Fruit fly (Drosophila melanogaster) whole organism, prepupa: Measurements from ENCODE around the gene CG14442.

Experiments used
- CG11762 ChIP-seq: fragments of 200-800 bp; sonication (Bioruptor generic); optimal IDR thresholded peaks from 3 replicates; lab custom pipeline; 2016; ENCODE audit warnings: missing biosample characterization, missing genetic modification characterization; ENCODE audit not compliant: insufficient read depth
- CG15336 ChIP-seq: fragments of 200-800 bp; sonication (Bioruptor generic); IDR thresholded peaks from 2 replicates; pipeline ENCODE4 v1.3.6; 2022; ENCODE audit warnings: missing biosample characterization, missing genetic modification characterization
- CG16779 ChIP-seq: fragments of 200-800 bp; sonication (Bioruptor generic); optimal IDR thresholded peaks from 3 replicates; lab custom pipeline; 2017; ENCODE audit warnings: missing biosample characterization, mild to moderate bottlenecking, missing genetic modification characterization
- CG3032 ChIP-seq: fragments of 200-800 bp; optimal IDR thresholded peaks from 2 replicates; lab custom pipeline; 2019; ENCODE audit warnings: missing biosample characterization, mild to moderate bottlenecking, missing genetic modification characterization, moderate library complexity
- CG31627 ChIP-seq: fragments of 200-800 bp; sonication (Bioruptor generic); optimal IDR thresholded peaks from 3 replicates; lab custom pipeline; 2016; ENCODE audit warnings: missing biosample characterization, missing genetic modification characterization
- CG34406 ChIP-seq: fragments of 200-800 bp; sonication (Bioruptor generic); optimal IDR thresholded peaks from 3 replicates; lab custom pipeline; 2016; ENCODE audit warnings: missing biosample characterization, missing genetic modification characterization
- CG6163 ChIP-seq: fragments of 200-800 bp; sonication (Bioruptor generic); IDR thresholded peaks from 3 replicates; pipeline ENCODE4 v1.3.6; 2022; ENCODE audit warnings: missing biosample characterization, missing genetic modification characterization
- CG6276 ChIP-seq: fragments of 200-800 bp; sonication (Bioruptor generic); optimal IDR thresholded peaks from 2 replicates; lab custom pipeline; 2017; ENCODE audit warnings: missing biosample characterization, mild to moderate bottlenecking, missing genetic modification characterization
- CG6792 ChIP-seq: fragments of 200-800 bp; sonication (Bioruptor generic); optimal IDR thresholded peaks from 3 replicates; lab custom pipeline; 2016; ENCODE audit warnings: missing biosample characterization, missing genetic modification characterization
- CG6808 ChIP-seq: fragments of 200-800 bp; sonication (Bioruptor generic); optimal IDR thresholded peaks from 3 replicates; lab custom pipeline; 2017; ENCODE audit warnings: missing biosample characterization, missing genetic modification characterization, mild to moderate bottlenecking, moderate library complexity, missing genetic modification reagents
- CG7368 ChIP-seq: fragments of 200-800 bp; sonication (Bioruptor generic); optimal IDR thresholded peaks from 3 replicates; lab custom pipeline; 2016; ENCODE audit warnings: missing biosample characterization, missing genetic modification characterization
- CG8632 ChIP-seq: fragments of 200-800 bp; sonication (Bioruptor generic); optimal IDR thresholded peaks from 3 replicates; lab custom pipeline; 2016; ENCODE audit warnings: missing biosample characterization, missing genetic modification characterization
- CG9139 ChIP-seq: fragments of 200-800 bp; sonication (Bioruptor generic); optimal IDR thresholded peaks from 3 replicates; lab custom pipeline; 2017; ENCODE audit warnings: missing biosample characterization, mild to moderate bottlenecking, missing genetic modification characterization
- Eip75B ChIP-seq: fragments of 200-800 bp; sonication (Bioruptor generic); optimal IDR thresholded peaks from 3 replicates; lab custom pipeline; 2016; ENCODE audit warnings: missing biosample characterization, missing genetic modification characterization
- Eip78C ChIP-seq: fragments of 200-800 bp; sonication (Bioruptor generic); peaks from one replicate; lab custom pipeline; 2016; ENCODE audit warnings: missing biosample characterization, missing genetic modification characterization
- Ets21C ChIP-seq: fragments of 200-800 bp; sonication (Bioruptor generic); optimal IDR thresholded peaks from 3 replicates; lab custom pipeline; 2016; ENCODE audit warnings: missing biosample characterization, missing genetic modification characterization
- Ets96B ChIP-seq: fragments of 200-800 bp; optimal IDR thresholded peaks from 2 replicates; lab custom pipeline; 2019; ENCODE audit warnings: missing biosample characterization, mild to moderate bottlenecking, missing genetic modification characterization, moderate library complexity
- Gug ChIP-seq: fragments of 200-800 bp; sonication (Bioruptor generic); IDR thresholded peaks from 2 replicates; pipeline ENCODE4 v1.3.6; 2022; ENCODE audit warnings: missing biosample characterization, missing genetic modification characterization
- Hr38 ChIP-seq: sonication (Bioruptor generic); optimal IDR thresholded peaks from 2 replicates; lab custom pipeline; 2016; ENCODE audit warnings: missing biosample characterization, missing genetic modification characterization
- Hr4 ChIP-seq: fragments of 200-800 bp; sonication (Bioruptor generic); optimal IDR thresholded peaks from 3 replicates; lab custom pipeline; 2016; ENCODE audit warnings: missing biosample characterization, missing genetic modification characterization
- Lpt ChIP-seq: fragments of 200-800 bp; sonication (Bioruptor generic); optimal IDR thresholded peaks from 3 replicates; lab custom pipeline; 2016; ENCODE audit warnings: missing biosample characterization, missing genetic modification characterization
- OdsH ChIP-seq: fragments of 200-800 bp; sonication (Bioruptor generic); optimal IDR thresholded peaks from 3 replicates; lab custom pipeline; 2016; ENCODE audit warnings: missing biosample characterization, missing genetic modification characterization
- Smox ChIP-seq: fragments of 200-800 bp; sonication (Bioruptor generic); optimal IDR thresholded peaks from 3 replicates; lab custom pipeline; 2016; ENCODE audit warnings: missing biosample characterization, missing genetic modification characterization
- Sox15 ChIP-seq: fragments of 200-800 bp; sonication (Bioruptor generic); optimal IDR thresholded peaks from 3 replicates; lab custom pipeline; 2016; ENCODE audit warnings: missing biosample characterization, missing genetic modification characterization
- dsx ChIP-seq: fragments of 200-800 bp; optimal IDR thresholded peaks from 3 replicates; lab custom pipeline; 2019; ENCODE audit warnings: missing biosample characterization, mild to moderate bottlenecking, missing genetic modification characterization, moderate library complexity; ENCODE audit not compliant: poor library complexity, severe bottlenecking
- eg ChIP-seq: fragments of 200-800 bp; sonication (Bioruptor generic); IDR thresholded peaks from 3 replicates; pipeline ENCODE4 v1.3.6; 2022; ENCODE audit warnings: missing biosample characterization, missing genetic modification characterization
- fd59A ChIP-seq: fragments of 200-800 bp; sonication (Bioruptor generic); optimal IDR thresholded peaks from 2 replicates; lab custom pipeline; 2017; ENCODE audit warnings: missing biosample characterization, mild to moderate bottlenecking, missing genetic modification characterization, missing genetic modification reagents
- fkh ChIP-seq: fragments of 200-800 bp; sonication (Bioruptor generic); optimal IDR thresholded peaks from 3 replicates; lab custom pipeline; 2017; ENCODE audit warnings: missing biosample characterization, mild to moderate bottlenecking, missing genetic modification characterization, moderate library complexity
- net ChIP-seq: fragments of 200-800 bp; sonication (Bioruptor generic); optimal IDR thresholded peaks from 3 replicates; lab custom pipeline; 2016; ENCODE audit warnings: missing biosample characterization, missing genetic modification characterization
- pdm3 ChIP-seq: fragments of 200-800 bp; sonication (Bioruptor generic); optimal IDR thresholded peaks from 3 replicates; lab custom pipeline; 2016; ENCODE audit warnings: missing biosample characterization, missing genetic modification characterization
- salr ChIP-seq, 2 experiments: fragments of 200-800 bp; sonication (Bioruptor generic); optimal IDR thresholded peaks; 3 replicates each; lab custom pipeline; 2016 to 2018; ENCODE audit warnings: missing biosample characterization in 2 of 2, missing genetic modification characterization in 2 of 2, mild to moderate bottlenecking in 1 of 2
- ss ChIP-seq, 2 experiments: fragments of 200-800 bp; sonication (Bioruptor generic); optimal IDR thresholded peaks; 2 replicates in 1 of 2; 3 replicates in 1 of 2; lab custom pipeline; 2017 to 2018; ENCODE audit warnings: mild to moderate bottlenecking in 2 of 2, missing biosample characterization in 2 of 2, missing genetic modification characterization in 2 of 2, moderate library complexity in 1 of 2
- svp ChIP-seq: fragments of 200-800 bp; sonication (Bioruptor generic); peaks from one replicate; lab custom pipeline; 2016; ENCODE audit warnings: missing biosample characterization, missing genetic modification characterization
- topi ChIP-seq: fragments of 200-800 bp; sonication (Bioruptor generic); optimal IDR thresholded peaks from 3 replicates; lab custom pipeline; 2016; ENCODE audit warnings: missing biosample characterization, missing genetic modification characterization
- vri ChIP-seq: fragments of 200-800 bp; sonication (Bioruptor generic); optimal IDR thresholded peaks from 3 replicates; lab custom pipeline; 2016; ENCODE audit warnings: missing biosample characterization, mild to moderate bottlenecking, missing genetic modification characterization

Gene CG14442

DNA sequence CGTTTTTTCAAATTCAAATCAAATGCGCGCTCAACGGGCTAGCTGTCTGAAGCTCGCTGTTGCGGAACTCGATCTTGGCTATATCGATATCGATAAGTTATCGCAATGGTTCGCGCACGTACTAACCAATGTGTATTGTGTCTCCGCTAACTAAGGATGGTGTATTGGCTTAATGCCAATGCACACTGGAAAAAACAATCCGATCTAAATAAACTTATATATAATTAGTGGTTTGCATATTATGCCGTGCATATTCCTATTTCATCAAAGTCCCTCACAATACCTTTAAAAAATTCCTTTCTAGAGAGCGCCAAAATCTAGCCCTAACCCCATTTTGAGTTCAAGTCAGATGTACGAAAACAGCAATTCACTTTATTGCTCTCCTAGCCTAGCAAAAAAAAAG, 46.4 kb upstream of the CG14442 start (continued):
- TF ChIP-seq CG3032 (peak; percentile 40), Sox15 (GFP tag; lab: Kevin White, UChicago) (no peak), CG34406 (GFP tag; lab: Kevin White, UChicago) (peak; percentile 6), CG8632 (GFP tag; lab: Kevin White, UChicago) (peak; percentile 23), CG6808 (GFP tag; lab: Kevin White, UChicago) (no peak), Eip75B (GFP tag; lab: Kevin White, UChicago) (peak; percentile 55), OdsH (GFP tag; lab: Kevin White, UChicago) (peak; percentile 11), CG7368 (no peak), svp (peak; percentile 76), Ets21C (GFP tag; lab: Kevin White, UChicago) (no peak), Hr38 (GFP tag; lab: Kevin White, UChicago) (no peak), Ets96B (tag; lab: Kevin White, UChicago) (peak; percentile 23), fkh (no peak), Eip78C (GFP tag; lab: Kevin White, UChicago) (peak; percentile 77), CG11762 (GFP tag; lab: Kevin White, UChicago) (peak; percentile 8), CG16779 (tag; lab: Kevin White, UChicago) (no peak), CG15336 (GFP tag; lab: Robert Waterston, UW) (peak; percentile 70), CG6276 (GFP tag; lab: Kevin White, UChicago) (no peak), CG31627 (peak; percentile 33), topi (peak; percentile 38), fd59A (no peak), CG6163 (GFP tag; lab: Robert Waterston, UW) (peak; percentile 60; the same call in 2 of the 3 replicates), Hr4 (peak; percentile 49), Gug (GFP tag; lab: Robert Waterston, UW) (peak; percentile 39; the same call in 1 of the 2 replicates), dsx (GFP tag; lab: Kevin White, UChicago) (no peak), Smox (GFP tag; lab: Kevin White, UChicago) (peak; percentile 40), salr (GFP tag; optimal IDR thresholded peaks at IDR 0.05; lab: Kevin White, UChicago) (no peak), pdm3 (GFP tag; lab: Kevin White, UChicago) (peak; percentile 38)

DNA sequence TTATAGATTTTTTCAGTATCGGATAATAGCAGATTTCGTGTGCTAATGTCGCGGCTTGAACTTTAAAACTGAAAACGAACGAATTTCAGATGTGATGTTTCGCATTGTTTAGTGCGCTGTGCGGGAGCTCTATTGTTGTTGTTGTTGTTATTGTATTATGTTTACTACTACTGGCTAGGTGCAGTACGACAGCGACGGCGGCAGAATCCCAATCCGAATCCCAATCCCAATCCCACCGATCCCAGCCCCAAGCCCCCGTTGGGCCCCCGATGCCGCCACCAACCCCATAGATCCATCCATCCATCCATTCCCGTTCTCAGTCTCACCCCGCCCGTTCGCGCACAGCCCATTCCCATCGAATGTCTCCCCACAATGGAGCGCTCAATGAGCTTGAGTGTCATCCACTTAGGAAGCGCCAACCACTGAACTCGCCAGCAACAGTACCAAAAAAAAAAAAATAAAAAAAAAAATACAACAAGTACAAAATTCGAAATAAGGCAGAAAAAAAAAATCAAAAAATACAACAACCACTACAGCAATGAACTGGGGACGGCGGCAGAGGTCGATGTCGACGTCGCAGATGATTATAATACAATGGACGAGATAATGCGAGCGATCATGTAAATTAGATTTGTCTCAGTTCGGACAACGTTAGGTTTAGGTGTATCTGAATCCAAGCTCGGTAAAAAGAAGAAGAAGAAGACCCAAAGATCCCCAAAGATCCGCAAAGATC, 45.3 kb upstream of the CG14442 start, which contains the start of gene CG3168:
Gene CG3168 (minus strand): TSS at position 51 of the 733 bp plus-strand sequence.
- TF ChIP-seq svp (peak; percentile 87), ss (GFP tag; optimal IDR thresholded peaks at IDR 0.05; lab: Kevin White, UChicago) (peak in 1 of 2 experiments; percentile 16), fd59A (no peak), dsx (GFP tag; lab: Kevin White, UChicago) (no peak), pdm3 (GFP tag; lab: Kevin White, UChicago) (no peak), Lpt (GFP tag; lab: Kevin White, UChicago) (no peak), Eip75B (GFP tag; lab: Kevin White, UChicago) (no peak), CG6792 (GFP tag; lab: Kevin White, UChicago) (no peak), CG9139 (GFP tag; lab: Kevin White, UChicago) (no peak)

DNA sequence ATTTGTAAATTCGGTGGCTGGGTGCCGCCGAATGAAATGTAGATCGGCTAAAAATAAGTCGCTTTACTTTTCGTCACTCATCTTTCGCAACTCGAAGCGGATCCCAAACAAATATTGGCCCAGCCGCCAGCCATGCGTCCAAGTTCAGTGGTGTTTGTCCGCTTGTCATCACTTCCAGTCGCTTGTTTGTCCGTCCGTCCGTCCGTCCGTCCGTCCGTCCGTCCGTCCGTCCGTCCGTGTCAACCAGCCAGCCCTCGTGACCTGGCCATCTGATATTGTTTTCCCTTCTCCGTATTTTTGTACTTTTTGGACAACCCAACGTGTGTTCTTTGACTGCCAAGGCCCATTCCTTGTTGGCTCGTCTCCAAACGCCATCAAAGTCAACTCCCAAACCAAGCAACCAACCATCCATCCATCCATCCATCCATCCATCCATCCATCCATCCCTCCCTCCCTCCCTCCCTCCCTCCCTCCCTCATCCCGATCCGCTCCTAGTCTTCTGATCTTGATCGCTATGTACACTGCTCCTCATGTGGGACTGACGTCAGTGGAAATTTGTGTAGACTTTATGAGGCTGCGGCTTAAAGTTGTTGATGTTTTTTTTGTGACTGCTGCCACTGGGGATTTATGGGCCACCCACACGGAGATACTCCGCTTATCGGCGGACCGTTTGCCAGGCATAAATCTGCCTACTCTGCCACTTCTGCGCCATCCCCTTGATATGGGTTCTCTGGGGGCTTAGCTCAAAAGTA, 38.7 kb upstream of the CG14442 start:
- TF ChIP-seq vri (peak; percentile 1), svp (peak; percentile 25), eg (0 out of 3 replicates have a peak, but pooled peaks have one; percentile 24), fkh (peak; percentile 61), Eip78C (GFP tag; lab: Kevin White, UChicago) (peak; percentile 16), CG6163 (GFP tag; lab: Robert Waterston, UW) (no peak), net (GFP tag; lab: Kevin White, UChicago) (no peak)
